Worm (Caenorhabditis elegans) whole organism, mixed stage, embryonic: Measurements from ENCODE around the gene C07E3.3.

Experiments used
- bed-3 ChIP-seq: fragments of 200-800 bp; sonication (Bioruptor generic); optimal IDR thresholded peaks from 3 replicates; lab custom pipeline; 2018; ENCODE audit warnings: mild to moderate bottlenecking, missing genetic modification characterization, moderate library complexity, missing compliant biosample characterization
- ces-1 ChIP-seq: fragments of 150-350 bp; optimal IDR thresholded peaks from 2 replicates; lab custom pipeline; 2014; ENCODE audit warnings: missing biosample characterization, missing genetic modification reagents, missing genetic modification characterization
- lin-13 ChIP-seq: fragments of 150-350 bp; optimal IDR thresholded peaks from 2 replicates; lab custom pipeline; 2014; ENCODE audit warnings: missing biosample characterization, missing genetic modification characterization
- unc-62 ChIP-seq: fragments of 150-350 bp; optimal IDR thresholded peaks from 2 replicates; lab custom pipeline; 2014; ENCODE audit warnings: missing biosample characterization, missing genetic modification reagents, missing genetic modification characterization
- ztf-11 ChIP-seq: fragments of 150-350 bp; optimal IDR thresholded peaks from 2 replicates; lab custom pipeline; 2014; ENCODE audit warnings: missing biosample characterization, missing genetic modification characterization

- no peak for TF ChIP-seq unc-62 (GFP tag; lab: Kevin White, UChicago)
- TF ChIP-seq bed-3: peak; percentile 37
- no peak for TF ChIP-seq lin-13 (tag; lab: Kevin White, UChicago)
- peak; percentile 48 for TF ChIP-seq ces-1 (GFP tag; lab: Kevin White, UChicago)
- no peak for TF ChIP-seq ztf-11 (tag; lab: Kevin White, UChicago)
Observed at ce11 chrII:10388041-10388706, 30.9 kb upstream of the C07E3.3 start.
